Worm (Caenorhabditis elegans): ENCODE data around the gene chil-18.
A peak's percentile ranks its signal among the peaks of the same experiment; 100 is the strongest.

chil-18 gene

DNA sequence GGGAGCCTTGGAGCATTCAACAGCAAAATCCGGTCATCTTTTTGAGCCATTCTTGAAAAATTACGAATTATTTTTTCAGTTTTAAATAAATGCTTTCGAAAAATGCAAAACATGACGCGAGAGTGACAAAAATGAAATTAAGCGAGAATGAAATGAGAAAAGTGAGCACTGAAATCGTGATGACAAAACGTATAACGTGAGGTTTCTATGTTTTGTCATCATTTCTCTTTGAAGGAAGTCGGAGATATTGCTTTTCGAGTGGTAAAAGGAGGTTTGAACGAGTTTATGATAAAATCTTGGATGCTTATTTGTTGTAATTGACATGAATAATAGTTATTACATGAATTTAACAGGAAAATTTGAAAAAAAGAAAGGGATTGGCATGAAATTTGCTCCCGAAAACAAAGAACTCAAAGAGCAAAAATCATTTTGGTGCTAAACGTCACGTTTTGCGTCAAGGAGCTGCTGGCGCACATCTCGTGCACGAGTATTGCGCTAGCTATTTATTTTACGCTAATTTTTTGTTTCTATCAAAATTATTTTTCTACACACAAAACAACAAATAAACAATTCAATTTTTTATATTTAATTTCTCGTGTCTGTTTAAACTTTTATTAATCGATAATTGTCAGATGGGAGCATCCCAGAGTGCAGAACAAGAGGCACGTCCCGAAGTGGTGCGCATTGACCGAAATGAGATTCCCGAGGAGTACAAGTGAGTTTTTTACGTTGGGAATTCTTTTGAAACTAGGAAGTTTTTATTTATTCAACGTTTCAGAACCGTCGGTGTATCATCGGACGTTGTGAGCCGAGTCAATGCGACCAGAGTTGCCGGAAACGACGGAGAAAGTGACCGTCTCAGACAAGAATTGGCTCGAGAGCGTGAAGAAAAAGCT lies 31.4 kb upstream of the chil-18 start, which contains the start of the genes gss-1 and chch-3:
Gene gss-1, minus strand, starts transcription at position 51 of the 896 bp plus-strand sequence.
Gene chch-3, plus strand, starts transcription at position 633 of the 896 bp plus-strand sequence.
- TF ChIP-seq T22C8.4 (GFP tag; IDR thresholded peaks at IDR 0.05) (no peak), cog-1 (tag; optimal IDR thresholded peaks at IDR 0.05) (peak; percentile 31)

DNA sequence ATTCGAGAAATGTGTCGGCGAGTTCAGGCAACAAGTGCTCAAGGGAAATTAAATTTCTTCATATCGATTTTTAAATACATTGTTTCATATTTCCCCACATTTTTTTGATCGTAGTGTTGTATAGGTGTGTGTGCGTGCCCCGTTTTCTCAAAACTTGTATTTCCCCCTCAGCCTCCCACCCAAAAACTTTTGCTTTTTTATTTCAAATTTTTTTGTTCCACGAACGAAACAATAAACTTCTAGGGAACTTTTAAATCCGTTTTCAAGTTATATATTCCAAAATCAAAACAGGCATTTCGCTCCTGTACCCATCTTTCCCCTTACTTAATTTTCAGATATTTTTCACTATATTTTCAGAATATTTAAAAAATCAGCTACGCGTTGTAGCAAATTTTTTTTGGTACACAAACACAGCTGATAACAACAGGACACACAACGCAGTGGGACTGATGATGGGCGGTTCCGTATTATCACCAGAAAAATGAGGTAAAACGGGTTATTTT lies 29.9 kb upstream of the chil-18 start, which contains the start of the genes M176.4 and M176.16:
Gene M176.4, plus strand, starts transcription at position 301 of the 503 bp plus-strand sequence.
Gene M176.16, plus strand, starts transcription at position 453 of the 503 bp plus-strand sequence.
- TF ChIP-seq ztf-23 (GFP tag; IDR thresholded peaks at IDR 0.05) (no peak), med-1 (GFP tag; optimal IDR thresholded peaks at IDR 0.05; ENCODE audit: insufficient read depth) (no peak), ref-1 (GFP tag; conservative IDR thresholded peaks at IDR 0.05) (no peak), cog-1 (tag; optimal IDR thresholded peaks at IDR 0.05) (no peak), klf-2 (GFP tag; conservative IDR thresholded peaks at IDR 0.05) (no peak), T22C8.4 (GFP tag; IDR thresholded peaks at IDR 0.05) (no peak), flt-1 (GFP tag; IDR thresholded peaks at IDR 0.05) (no peak), tab-1 (GFP tag; IDR thresholded peaks at IDR 0.05) (no peak), ztf-29 (GFP tag; IDR thresholded peaks at IDR 0.05) (no peak)

DNA sequence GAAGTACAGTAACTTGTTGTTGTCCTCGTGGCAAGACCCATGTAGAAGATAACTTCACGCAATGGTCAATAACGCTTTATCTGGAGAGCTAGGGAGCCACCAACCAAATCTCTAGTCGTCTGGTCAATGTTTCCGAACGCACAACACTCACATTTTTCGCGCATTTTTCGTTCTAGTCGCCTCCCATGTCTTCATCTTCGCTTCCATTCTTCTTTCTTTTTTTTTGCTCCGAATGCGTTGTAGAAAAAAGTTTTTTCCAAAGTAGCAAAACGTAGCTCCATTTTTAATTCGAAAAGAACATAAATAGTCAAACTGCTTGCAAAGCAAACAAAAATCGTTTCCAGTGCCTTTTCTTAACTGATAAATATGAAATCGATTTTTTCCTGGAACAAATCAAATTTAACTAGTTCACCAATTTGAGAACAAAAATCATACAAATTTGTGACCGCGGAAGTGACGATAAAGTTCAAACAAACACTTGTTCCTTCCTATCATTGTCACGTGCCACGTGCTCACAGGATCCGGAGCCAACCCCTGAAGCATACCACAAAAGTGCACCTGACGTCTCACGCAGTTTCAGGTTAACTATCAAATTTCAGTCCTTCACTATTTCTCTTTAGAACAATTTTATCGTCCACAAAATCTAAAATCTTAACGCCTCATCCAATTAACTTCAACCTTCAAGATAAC lies 29.1 kb upstream of the chil-18 start:
- TF ChIP-seq ztf-29 (GFP tag; IDR thresholded peaks at IDR 0.05): no peak

DNA sequence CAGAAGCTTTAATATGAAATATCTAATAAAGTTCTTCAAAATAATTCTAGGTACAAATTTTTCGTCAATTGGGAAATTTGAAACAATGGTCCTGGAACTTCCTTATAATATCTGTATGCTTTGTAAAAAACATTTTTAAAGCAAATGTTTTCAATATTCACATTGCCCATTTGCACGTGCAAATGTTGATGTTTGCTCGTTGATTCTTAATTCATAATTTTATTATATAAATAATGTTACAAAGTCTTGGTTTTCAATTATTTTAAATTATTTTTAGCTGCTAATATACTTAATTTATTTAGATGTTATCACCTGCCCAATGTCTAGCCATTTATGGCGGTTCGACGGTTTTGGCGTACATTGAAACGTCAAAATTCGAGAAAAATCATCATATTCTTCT lies 26.1 kb upstream of the chil-18 start, which contains the start of gene M176.11:
Gene M176.11, plus strand, starts transcription at position 301 of the 400 bp plus-strand sequence.
- no peak for TF ChIP-seq flt-1 (GFP tag; IDR thresholded peaks at IDR 0.05)
- TF ChIP-seq cog-1 (tag; optimal IDR thresholded peaks at IDR 0.05): no peak
- TF ChIP-seq klf-2 (GFP tag; conservative IDR thresholded peaks at IDR 0.05): no peak
- no peak for TF ChIP-seq ztf-23 (GFP tag; IDR thresholded peaks at IDR 0.05)
- no peak for TF ChIP-seq med-1 (GFP tag; optimal IDR thresholded peaks at IDR 0.05; ENCODE audit: insufficient read depth)
- no peak for TF ChIP-seq ref-1 (GFP tag; conservative IDR thresholded peaks at IDR 0.05)
- TF ChIP-seq T22C8.4 (GFP tag; IDR thresholded peaks at IDR 0.05): no peak
- no peak for TF ChIP-seq ztf-29 (GFP tag; IDR thresholded peaks at IDR 0.05)
- TF ChIP-seq tab-1 (GFP tag; IDR thresholded peaks at IDR 0.05): no peak

- TF ChIP-seq tab-1 (GFP tag; IDR thresholded peaks at IDR 0.05) (no peak), med-1 (GFP tag; optimal IDR thresholded peaks at IDR 0.05; ENCODE audit: insufficient read depth) (no peak), T22C8.4 (GFP tag; IDR thresholded peaks at IDR 0.05) (no peak), klf-2 (GFP tag; conservative IDR thresholded peaks at IDR 0.05) (no peak), cog-1 (tag; optimal IDR thresholded peaks at IDR 0.05) (no peak), ztf-29 (GFP tag; IDR thresholded peaks at IDR 0.05) (no peak), flt-1 (GFP tag; IDR thresholded peaks at IDR 0.05) (no peak), ref-1 (GFP tag; conservative IDR thresholded peaks at IDR 0.05) (no peak), ztf-23 (GFP tag; IDR thresholded peaks at IDR 0.05) (no peak)
Observed at ce11 chrII:9426076-9426475, 22.0 kb upstream of the chil-18 start, which contains the start of gene M176.10. Gene M176.10, minus strand, starts transcription at chrII:9426176.

- TF ChIP-seq flt-1 (GFP tag; IDR thresholded peaks at IDR 0.05) (no peak), klf-2 (GFP tag; conservative IDR thresholded peaks at IDR 0.05) (no peak), T22C8.4 (GFP tag; IDR thresholded peaks at IDR 0.05) (no peak), ref-1 (GFP tag; conservative IDR thresholded peaks at IDR 0.05) (no peak), med-1 (GFP tag; optimal IDR thresholded peaks at IDR 0.05; ENCODE audit: insufficient read depth) (no peak), ztf-29 (GFP tag; IDR thresholded peaks at IDR 0.05) (no peak), tab-1 (GFP tag; IDR thresholded peaks at IDR 0.05) (no peak)
Observed at ce11 chrII:9427644-9428043, 20.4 kb upstream of the chil-18 start, which contains the start of gene M176.5. Gene M176.5, minus strand, starts transcription at chrII:9427744.

- no peak for TF ChIP-seq med-1 (GFP tag; optimal IDR thresholded peaks at IDR 0.05; ENCODE audit: insufficient read depth)
- TF ChIP-seq klf-2 (GFP tag; conservative IDR thresholded peaks at IDR 0.05): no peak
- no peak for TF ChIP-seq T22C8.4 (GFP tag; IDR thresholded peaks at IDR 0.05)
- no peak for TF ChIP-seq tab-1 (GFP tag; IDR thresholded peaks at IDR 0.05)
- TF ChIP-seq ref-1 (GFP tag; conservative IDR thresholded peaks at IDR 0.05): no peak
- no peak for TF ChIP-seq cog-1 (tag; optimal IDR thresholded peaks at IDR 0.05)
- no peak for TF ChIP-seq flt-1 (GFP tag; IDR thresholded peaks at IDR 0.05)
- TF ChIP-seq ztf-23 (GFP tag; IDR thresholded peaks at IDR 0.05): no peak
- TF ChIP-seq ztf-29 (GFP tag; IDR thresholded peaks at IDR 0.05): no peak
Observed at ce11 chrII:9431119-9431518, 16.9 kb upstream of the chil-18 start.

DNA sequence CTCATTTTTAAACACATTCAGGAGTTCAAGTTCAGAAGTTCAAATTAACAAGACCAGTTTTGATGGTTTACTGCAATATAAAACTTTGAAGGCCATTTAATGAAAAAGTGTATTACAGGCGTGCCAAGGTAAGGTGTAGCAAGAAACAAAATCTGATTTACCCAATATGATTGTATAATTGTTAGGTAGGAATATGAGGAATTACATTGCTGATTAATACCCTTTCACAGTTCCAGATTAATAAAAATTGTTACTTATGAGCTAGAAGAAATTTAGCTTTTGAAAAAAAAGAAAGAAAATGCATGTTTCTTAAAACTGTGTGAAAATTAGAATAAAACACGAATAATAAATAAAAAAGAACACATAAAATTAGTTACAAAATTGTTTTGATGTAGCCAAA lies 14.5 kb upstream of the chil-18 start, which contains the start of gene kin-15:
Gene kin-15, minus strand, starts transcription at position 101 of the 400 bp plus-strand sequence.
- no peak for TF ChIP-seq flt-1 (GFP tag; IDR thresholded peaks at IDR 0.05)
- no peak for TF ChIP-seq tab-1 (GFP tag; IDR thresholded peaks at IDR 0.05)
- TF ChIP-seq klf-2 (GFP tag; conservative IDR thresholded peaks at IDR 0.05): no peak

ce11 chrII:9436009-9436408 lies 12.1 kb upstream of the chil-18 start, which contains the start of gene kin-16:
Gene kin-16, minus strand, starts transcription at chrII:9436109.
- TF ChIP-seq cog-1 (tag; optimal IDR thresholded peaks at IDR 0.05): no peak
- TF ChIP-seq T22C8.4 (GFP tag; IDR thresholded peaks at IDR 0.05): no peak
- no peak for TF ChIP-seq klf-2 (GFP tag; conservative IDR thresholded peaks at IDR 0.05)
- no peak for TF ChIP-seq ref-1 (GFP tag; conservative IDR thresholded peaks at IDR 0.05)
- TF ChIP-seq tab-1 (GFP tag; IDR thresholded peaks at IDR 0.05): no peak
- TF ChIP-seq ztf-29 (GFP tag; IDR thresholded peaks at IDR 0.05): no peak
- no peak for TF ChIP-seq med-1 (GFP tag; optimal IDR thresholded peaks at IDR 0.05; ENCODE audit: insufficient read depth)

Measured in whole organism, midembryonic.